Worm (Caenorhabditis elegans): ENCODE measurements around the gene sru-23.

The sru-23 gene

DNA sequence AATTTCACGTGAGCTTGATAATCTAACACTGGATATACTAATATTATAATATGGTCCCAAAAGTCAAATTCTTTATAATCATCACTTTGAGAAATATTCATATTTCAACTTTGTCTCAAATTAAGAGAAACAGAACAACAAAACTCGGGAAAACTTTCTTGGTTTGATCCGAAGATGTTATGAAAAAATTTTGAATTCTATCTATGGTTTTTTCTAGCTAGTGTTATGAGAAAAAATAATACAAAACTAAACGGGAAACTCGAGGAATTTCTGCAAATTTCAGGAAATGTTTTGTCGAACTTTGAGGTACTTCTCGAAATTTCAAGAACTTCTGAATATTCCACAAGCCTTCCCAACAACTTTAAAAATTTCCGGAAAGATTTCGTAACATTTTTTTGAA, 21.5 kb downstream of the sru-23 start, which contains the start of gene srw-59:
srw-59 (minus strand) TSS at position 101 of the 400 bp plus-strand sequence.
- TF ChIP-seq egl-27 (tag; optimal IDR thresholded peaks at IDR 0.05) (no peak), snpc-4 (tag; optimal IDR thresholded peaks at IDR 0.05) (no peak), C34F6.9 (tag; optimal IDR thresholded peaks at IDR 0.05) (no peak), crh-2 (tag; optimal IDR thresholded peaks at IDR 0.05) (no peak), elt-3 (tag; optimal IDR thresholded peaks at IDR 0.05) (no peak), elt-1 (tag; optimal IDR thresholded peaks at IDR 0.05) (no peak), R02D3.7 (tag; optimal IDR thresholded peaks at IDR 0.05) (no peak), nhr-129 (tag; optimal IDR thresholded peaks at IDR 0.05) (no peak), mab-5 (tag; optimal IDR thresholded peaks at IDR 0.05) (no peak), ceh-16 (tag; optimal IDR thresholded peaks at IDR 0.05) (no peak), unc-39 (tag; optimal IDR thresholded peaks at IDR 0.05) (no peak), lin-39 (tag; optimal IDR thresholded peaks at IDR 0.05) (no peak), ZK546.5 (tag; optimal IDR thresholded peaks at IDR 0.05) (no peak), ceh-82 (tag; optimal IDR thresholded peaks at IDR 0.05) (no peak), ztf-11 (tag; optimal IDR thresholded peaks at IDR 0.05) (no peak), ama-1 (optimal IDR thresholded peaks at IDR 0.05) (no peak), nhr-77 (tag; optimal IDR thresholded peaks at IDR 0.05) (no peak)

DNA sequence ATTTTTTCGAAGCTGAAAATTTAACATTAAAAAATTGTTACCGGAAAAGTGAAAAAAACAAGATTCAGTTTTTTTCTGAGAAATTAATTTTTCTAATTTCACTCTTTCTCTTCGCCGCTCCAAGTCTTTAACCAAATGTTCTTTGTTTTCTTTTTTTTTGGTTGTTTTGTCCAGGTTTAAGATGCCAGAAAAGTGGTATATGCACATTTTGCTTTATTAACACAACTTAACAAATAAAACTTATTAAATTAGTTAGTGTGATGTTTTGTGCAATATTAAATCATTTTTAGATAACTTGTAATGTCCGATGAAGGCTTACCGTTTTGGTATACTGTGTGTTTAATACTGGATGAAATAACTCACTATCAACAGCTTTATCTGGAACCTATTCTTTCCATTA, 29.3 kb downstream of the sru-23 start, which contains the start of gene srw-53:
srw-53 (plus strand) TSS at position 301 of the 400 bp plus-strand sequence.
- TF ChIP-seq nhr-10 (tag; optimal IDR thresholded peaks at IDR 0.05), result no peak
- TF ChIP-seq mbf-1 (tag; optimal IDR thresholded peaks at IDR 0.05), result no peak
- TF ChIP-seq nhr-129 (tag; optimal IDR thresholded peaks at IDR 0.05), result no peak
- TF ChIP-seq nhr-12 (tag; optimal IDR thresholded peaks at IDR 0.05), result no peak
- no peak for TF ChIP-seq F13H6.1 (tag; optimal IDR thresholded peaks at IDR 0.05)
- TF ChIP-seq alr-1 (tag; optimal IDR thresholded peaks at IDR 0.05), result no peak
- TF ChIP-seq ZK546.5 (tag; optimal IDR thresholded peaks at IDR 0.05), result no peak
- no peak for TF ChIP-seq unc-39 (tag; optimal IDR thresholded peaks at IDR 0.05)
- TF ChIP-seq nhr-23 (tag; optimal IDR thresholded peaks at IDR 0.05), result no peak
- no peak for TF ChIP-seq nhr-237 (tag; optimal IDR thresholded peaks at IDR 0.05)
- no peak for TF ChIP-seq zag-1 (tag; optimal IDR thresholded peaks at IDR 0.05)
- no peak for TF ChIP-seq ceh-16 (tag; optimal IDR thresholded peaks at IDR 0.05)
- TF ChIP-seq ztf-1 (GFP tag; conservative IDR thresholded peaks at IDR 0.05), result no peak
- TF ChIP-seq ama-1 (optimal IDR thresholded peaks at IDR 0.05), result no peak
- TF ChIP-seq aly-2 (tag; optimal IDR thresholded peaks at IDR 0.05), result no peak
- no peak for TF ChIP-seq egl-27 (tag; optimal IDR thresholded peaks at IDR 0.05)
- TF ChIP-seq lin-39 (tag; optimal IDR thresholded peaks at IDR 0.05), result no peak
- no peak for TF ChIP-seq Y55F3AM.14 (GFP tag; optimal IDR thresholded peaks at IDR 0.05)
- no peak for TF ChIP-seq blmp-1 (tag; optimal IDR thresholded peaks at IDR 0.05; ENCODE audit: insufficient read depth)

DNA sequence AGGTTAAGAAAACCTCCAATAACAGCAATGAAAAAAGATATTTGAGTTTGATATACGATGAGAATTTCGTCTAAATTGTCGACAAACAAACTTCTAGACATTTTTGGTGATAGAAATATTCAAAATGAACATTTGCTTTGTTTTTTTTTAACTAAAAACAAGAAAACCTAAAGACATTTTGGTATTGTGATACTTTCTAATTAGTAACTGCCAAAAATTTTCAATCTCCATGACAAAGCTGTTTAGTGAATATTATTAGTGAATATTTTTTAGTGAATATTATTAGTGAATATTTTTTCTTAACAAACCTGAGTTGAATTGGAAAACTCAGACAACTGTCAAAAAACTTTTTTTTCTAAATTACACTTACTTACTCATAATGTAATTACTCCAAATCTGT, 32.1 kb downstream of the sru-23 start, which contains the start of gene srw-55:
srw-55 (minus strand) TSS at position 101 of the 400 bp plus-strand sequence.
- TF ChIP-seq ztf-4 (tag; optimal IDR thresholded peaks at IDR 0.05), result no peak
- TF ChIP-seq F13H6.1 (tag; optimal IDR thresholded peaks at IDR 0.05), result no peak
- TF ChIP-seq sma-9 (GFP tag; optimal IDR thresholded peaks at IDR 0.05), result no peak
- no peak for TF ChIP-seq sma-9 (tag; optimal IDR thresholded peaks at IDR 0.05)
- no peak for TF ChIP-seq elt-1 (tag; optimal IDR thresholded peaks at IDR 0.05)
- TF ChIP-seq elt-3 (tag; optimal IDR thresholded peaks at IDR 0.05), result no peak
- no peak for TF ChIP-seq Y55F3AM.14 (GFP tag; optimal IDR thresholded peaks at IDR 0.05)
- TF ChIP-seq snpc-4 (tag; optimal IDR thresholded peaks at IDR 0.05), result no peak
- TF ChIP-seq nhr-25 (tag; optimal IDR thresholded peaks at IDR 0.05), result no peak

DNA sequence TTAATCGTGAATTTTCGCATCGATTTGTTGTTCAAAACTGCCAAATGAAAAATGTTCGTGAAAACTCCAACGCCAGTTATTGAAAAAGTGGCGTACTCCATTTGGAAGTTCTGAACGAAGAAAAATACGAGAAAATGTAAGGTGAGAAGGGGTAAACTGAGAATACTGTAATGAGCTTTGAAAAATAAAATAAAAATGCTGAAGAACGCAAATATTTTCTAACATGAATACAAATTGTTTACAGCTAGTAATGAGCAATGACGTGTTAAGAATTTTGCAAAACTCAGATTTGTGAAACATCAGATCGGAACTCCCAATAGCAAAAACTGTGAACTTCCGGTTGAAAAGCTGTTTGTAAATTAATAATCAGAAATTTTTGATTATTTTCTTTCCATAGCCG, 40.0 kb downstream of the sru-23 start, which contains the start of gene srw-26:
srw-26 (minus strand) TSS at position 101 of the 400 bp plus-strand sequence.
- TF ChIP-seq elt-1 (tag; optimal IDR thresholded peaks at IDR 0.05) (no peak), lsy-2 (tag; optimal IDR thresholded peaks at IDR 0.05) (no peak), snpc-4 (tag; optimal IDR thresholded peaks at IDR 0.05) (no peak), C34F6.9 (tag; optimal IDR thresholded peaks at IDR 0.05) (no peak), zag-1 (tag; optimal IDR thresholded peaks at IDR 0.05) (no peak), lin-13 (GFP tag; optimal IDR thresholded peaks at IDR 0.05) (no peak), fos-1 (tag; optimal IDR thresholded peaks at IDR 0.05) (no peak), ceh-82 (tag; optimal IDR thresholded peaks at IDR 0.05) (no peak), nhr-25 (tag; optimal IDR thresholded peaks at IDR 0.05) (no peak), nhr-11 (tag; optimal IDR thresholded peaks at IDR 0.05) (no peak), skn-1 (tag; optimal IDR thresholded peaks at IDR 0.05) (no peak), sma-9 (GFP tag; optimal IDR thresholded peaks at IDR 0.05) (no peak), sma-9 (tag; optimal IDR thresholded peaks at IDR 0.05) (no peak), ztf-1 (GFP tag; conservative IDR thresholded peaks at IDR 0.05) (no peak), ZK546.5 (tag; optimal IDR thresholded peaks at IDR 0.05) (no peak), ztf-11 (tag; optimal IDR thresholded peaks at IDR 0.05) (no peak), ceh-16 (tag; optimal IDR thresholded peaks at IDR 0.05) (no peak), nhr-21 (tag; optimal IDR thresholded peaks at IDR 0.05) (no peak), nhr-12 (tag; optimal IDR thresholded peaks at IDR 0.05) (no peak), peb-1 (tag; optimal IDR thresholded peaks at IDR 0.05) (no peak)

Measured in whole organism, L2 larva.